Fruit fly (Drosophila melanogaster) whole organism, prepupa: ENCODE data around the gene CG9667.

Source experiments
- CG10669 ChIP-seq: fragments of 200-800 bp; sonication (Bioruptor generic); optimal IDR thresholded peaks from 3 replicates; lab custom pipeline; 2018; ENCODE audit warnings: missing biosample characterization, mild to moderate bottlenecking, missing genetic modification characterization, moderate library complexity
- CG11762 ChIP-seq: fragments of 200-800 bp; sonication (Bioruptor generic); optimal IDR thresholded peaks from 3 replicates; lab custom pipeline; 2016; ENCODE audit warnings: missing biosample characterization, missing genetic modification characterization; ENCODE audit not compliant: insufficient read depth
- CG1621 ChIP-seq: fragments of 200-800 bp; sonication (Bioruptor generic); optimal IDR thresholded peaks from 3 replicates; lab custom pipeline; 2018; ENCODE audit warnings: missing biosample characterization, mild to moderate bottlenecking, missing genetic modification characterization
- CG3919 ChIP-seq: fragments of 200-800 bp; sonication (Bioruptor generic); optimal IDR thresholded peaks from 3 replicates; lab custom pipeline; 2016; ENCODE audit warnings: missing biosample characterization, missing genetic modification characterization
- CG6163 ChIP-seq: fragments of 200-800 bp; sonication (Bioruptor generic); IDR thresholded peaks from 3 replicates; pipeline ENCODE4 v1.3.6; 2022; ENCODE audit warnings: missing biosample characterization, missing genetic modification characterization
- CG6808 ChIP-seq: fragments of 200-800 bp; sonication (Bioruptor generic); optimal IDR thresholded peaks from 3 replicates; lab custom pipeline; 2017; ENCODE audit warnings: missing biosample characterization, missing genetic modification characterization, mild to moderate bottlenecking, moderate library complexity, missing genetic modification reagents
- CG6854 ChIP-seq: fragments of 200-800 bp; sonication (Bioruptor generic); optimal IDR thresholded peaks from 2 replicates; lab custom pipeline; 2017; ENCODE audit warnings: missing biosample characterization, mild to moderate bottlenecking, missing genetic modification characterization
- CG8119 ChIP-seq: fragments of 200-800 bp; sonication (Bioruptor generic); IDR thresholded peaks from 3 replicates; pipeline ENCODE4 v1.3.6; 2022; ENCODE audit warnings: missing biosample characterization, missing genetic modification characterization
- CG8319 ChIP-seq: fragments of 200-800 bp; sonication (Bioruptor generic); optimal IDR thresholded peaks from 3 replicates; lab custom pipeline; 2016; ENCODE audit warnings: missing biosample characterization, missing genetic modification characterization
- CG8632 ChIP-seq: fragments of 200-800 bp; sonication (Bioruptor generic); optimal IDR thresholded peaks from 3 replicates; lab custom pipeline; 2016; ENCODE audit warnings: missing biosample characterization, missing genetic modification characterization
- Eip78C ChIP-seq: fragments of 200-800 bp; sonication (Bioruptor generic); peaks from one replicate; lab custom pipeline; 2016; ENCODE audit warnings: missing biosample characterization, missing genetic modification characterization
- Ets96B ChIP-seq: fragments of 200-800 bp; optimal IDR thresholded peaks from 2 replicates; lab custom pipeline; 2019; ENCODE audit warnings: missing biosample characterization, mild to moderate bottlenecking, missing genetic modification characterization, moderate library complexity
- Hr38 ChIP-seq: sonication (Bioruptor generic); optimal IDR thresholded peaks from 2 replicates; lab custom pipeline; 2016; ENCODE audit warnings: missing biosample characterization, missing genetic modification characterization
- Hr4 ChIP-seq: fragments of 200-800 bp; sonication (Bioruptor generic); optimal IDR thresholded peaks from 3 replicates; lab custom pipeline; 2016; ENCODE audit warnings: missing biosample characterization, missing genetic modification characterization
- Lpt ChIP-seq: fragments of 200-800 bp; sonication (Bioruptor generic); optimal IDR thresholded peaks from 3 replicates; lab custom pipeline; 2016; ENCODE audit warnings: missing biosample characterization, missing genetic modification characterization
- Sox102F ChIP-seq: fragments of 200-800 bp; sonication (Bioruptor generic); optimal IDR thresholded peaks from 2 replicates; lab custom pipeline; 2016; ENCODE audit warnings: missing biosample characterization, mild to moderate bottlenecking, missing genetic modification characterization
- Sox14 ChIP-seq: fragments of 200-800 bp; sonication (Bioruptor generic); optimal IDR thresholded peaks from 3 replicates; lab custom pipeline; 2016; ENCODE audit warnings: missing biosample characterization, missing genetic modification characterization
- achi ChIP-seq: fragments of 200-800 bp; sonication (Bioruptor generic); optimal IDR thresholded peaks from 3 replicates; lab custom pipeline; 2016; ENCODE audit warnings: missing biosample characterization, missing genetic modification characterization
- dsx ChIP-seq: fragments of 200-800 bp; optimal IDR thresholded peaks from 3 replicates; lab custom pipeline; 2019; ENCODE audit warnings: missing biosample characterization, mild to moderate bottlenecking, missing genetic modification characterization, moderate library complexity; ENCODE audit not compliant: poor library complexity, severe bottlenecking
- esn ChIP-seq: fragments of 200-800 bp; sonication (Bioruptor generic); optimal IDR thresholded peaks from 2 replicates; lab custom pipeline; 2016; ENCODE audit warnings: missing biosample characterization, mild to moderate bottlenecking, missing genetic modification characterization, moderate library complexity
- lz ChIP-seq: fragments of 200-800 bp; sonication (Bioruptor generic); optimal IDR thresholded peaks from 3 replicates; lab custom pipeline; 2016; ENCODE audit warnings: missing biosample characterization, missing genetic modification characterization
- pdm3 ChIP-seq: fragments of 200-800 bp; sonication (Bioruptor generic); optimal IDR thresholded peaks from 3 replicates; lab custom pipeline; 2016; ENCODE audit warnings: missing biosample characterization, missing genetic modification characterization
- svp ChIP-seq: fragments of 200-800 bp; sonication (Bioruptor generic); peaks from one replicate; lab custom pipeline; 2016; ENCODE audit warnings: missing biosample characterization, missing genetic modification characterization

Gene CG9667

DNA sequence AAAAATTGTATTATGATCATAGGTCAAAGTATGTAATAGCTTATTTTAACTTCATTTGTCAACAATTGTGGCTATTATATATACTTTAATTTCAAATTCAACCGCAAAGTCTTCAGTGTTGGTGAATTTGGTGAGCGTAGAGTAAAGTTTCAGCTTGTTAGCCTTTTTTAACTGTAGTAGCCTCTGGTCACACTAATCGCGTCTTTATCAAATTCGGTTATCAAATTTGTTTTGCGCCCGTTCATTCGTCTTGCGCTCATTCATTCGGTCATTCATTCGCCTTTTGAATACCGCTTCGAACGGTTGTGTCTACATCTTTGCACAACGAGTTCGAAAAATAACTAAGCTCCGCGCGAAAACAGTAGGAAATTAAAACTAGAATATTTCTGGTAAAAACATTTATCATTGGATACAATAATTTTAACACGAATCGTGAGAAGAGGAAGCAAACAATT lies 21.0 kb downstream of the CG9667 start, which contains the start of gene puc (continued):
- TF ChIP-seq CG8319 (GFP tag; lab: Kevin White, UChicago): no peak
- TF ChIP-seq dsx (GFP tag; lab: Kevin White, UChicago): peak; percentile 7
- TF ChIP-seq pdm3 (GFP tag; lab: Kevin White, UChicago): peak; percentile 23
- TF ChIP-seq Lpt (GFP tag; lab: Kevin White, UChicago): no peak
- no peak for TF ChIP-seq Hr38 (GFP tag; lab: Kevin White, UChicago)
- peak; percentile 2 for TF ChIP-seq lz (GFP tag; lab: Kevin White, UChicago)
- peak; percentile 68 for TF ChIP-seq svp (GFP tag; lab: Kevin White, UChicago)
- no peak for TF ChIP-seq CG6163 (GFP tag; lab: Robert Waterston, UW)
- TF ChIP-seq CG6808: no peak
- no peak for TF ChIP-seq CG1621 (tag; lab: Kevin White, UChicago)
- peak; percentile 16 for TF ChIP-seq CG8632 (GFP tag; lab: Kevin White, UChicago)
- TF ChIP-seq esn: peak; percentile 63
- no peak for TF ChIP-seq Hr4 (GFP tag; lab: Kevin White, UChicago)
- TF ChIP-seq achi (GFP tag; lab: Kevin White, UChicago): peak; percentile 34
- TF ChIP-seq Sox14 (GFP tag; lab: Kevin White, UChicago): peak; percentile 31
- TF ChIP-seq Eip78C (GFP tag; lab: Kevin White, UChicago): peak; percentile 71
- peak; percentile 51 for TF ChIP-seq CG6854

DNA sequence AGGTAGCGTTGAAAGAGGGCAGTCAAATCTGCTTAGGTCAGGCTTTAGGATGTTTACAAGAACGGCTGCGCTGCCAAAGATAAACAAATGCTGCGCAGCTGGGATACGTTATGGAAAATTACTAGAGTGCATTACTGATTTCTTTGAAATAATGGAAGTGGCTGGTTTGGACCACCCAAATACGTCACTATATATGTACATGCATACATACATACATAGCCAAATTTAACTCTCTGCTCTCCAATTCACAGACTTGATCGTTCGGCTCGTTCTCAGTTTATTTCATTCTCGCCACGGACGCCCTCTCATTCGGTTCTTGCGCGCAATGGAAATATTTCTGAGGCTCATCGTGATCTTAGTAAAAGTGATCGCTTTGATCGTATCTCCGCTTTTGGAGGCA lies 32.3 kb downstream of the CG9667 start, which contains the start of gene CG7900:
Gene CG7900, plus strand, starts transcription at position 301 of the 400 bp plus-strand sequence.
- TF ChIP-seq Sox102F (GFP tag; lab: Kevin White, UChicago) (peak; percentile 5), Eip78C (GFP tag; lab: Kevin White, UChicago) (peak; percentile 13)

DNA sequence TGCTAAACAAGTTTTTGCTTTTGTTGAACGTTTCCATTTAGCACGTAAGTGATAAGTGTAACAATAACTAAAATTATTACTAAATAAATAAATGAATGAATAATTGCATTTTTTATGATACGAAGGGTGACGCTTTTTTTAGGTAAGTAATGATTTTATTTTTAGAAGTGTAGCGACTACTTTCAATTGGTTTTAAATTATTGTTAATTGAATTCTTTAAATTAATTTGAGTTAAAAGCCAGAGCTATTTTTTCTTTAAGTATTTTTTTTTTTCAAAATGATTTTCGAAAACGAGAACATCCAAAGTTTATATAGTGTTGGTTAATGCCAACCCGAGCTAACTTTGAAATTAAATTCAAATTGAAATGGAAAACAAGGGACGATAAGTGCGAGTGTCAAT lies 39.2 kb downstream of the CG9667 start, which contains the start of gene CG7910:
Gene CG7910, plus strand, starts transcription at position 301 of the 400 bp plus-strand sequence.
- TF ChIP-seq Ets96B (no peak), CG11762 (GFP tag; lab: Kevin White, UChicago) (no peak), lz (GFP tag; lab: Kevin White, UChicago) (no peak), CG8119 (no peak), achi (GFP tag; lab: Kevin White, UChicago) (no peak), CG10669 (GFP tag; lab: Kevin White, UChicago) (no peak), CG3919 (GFP tag; lab: Kevin White, UChicago) (no peak)
- TF ChIP-seq, all 60 proteins: peak for 0
